Worm (Caenorhabditis elegans): ENCODE results near the gene irld-4.
A peak's percentile ranks its signal among the peaks of the same experiment; 100 is the strongest.

Gene irld-4

ce11 chrIV:14620042-14620441, 12.9 kb upstream of the irld-4 start:
- TF ChIP-seq elt-2 (tag; optimal IDR thresholded peaks at IDR 0.05) (peak; percentile 36), nhr-11 (tag; optimal IDR thresholded peaks at IDR 0.05) (no peak), nhr-20 (tag; optimal IDR thresholded peaks at IDR 0.05) (peak; percentile 55), nhr-85 (tag) (peak; percentile 79)

DNA sequence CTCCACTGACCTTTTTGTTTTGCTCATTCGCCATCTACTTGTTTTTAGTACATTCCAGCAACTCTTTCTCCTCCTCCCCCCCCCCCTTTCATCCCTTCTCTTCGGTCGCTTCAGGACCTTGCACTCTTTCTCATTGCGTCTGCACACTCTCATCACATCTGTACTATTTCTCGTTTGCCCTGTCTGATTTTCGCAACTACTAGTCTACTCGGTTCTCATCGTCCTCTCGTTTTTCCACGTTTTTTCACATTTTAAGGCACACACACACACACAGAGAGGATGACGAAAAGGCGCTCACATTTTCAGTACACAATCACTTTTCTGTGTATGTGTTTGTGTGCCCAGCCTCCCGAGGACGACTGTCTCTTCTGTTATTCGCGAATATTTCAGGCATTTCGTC, 12.4 kb upstream of the irld-4 start:
- peak; percentile 4 for TF ChIP-seq zip-4 (GFP tag; optimal IDR thresholded peaks at IDR 0.05)
- no peak for TF ChIP-seq hlh-17 (GFP tag; optimal IDR thresholded peaks at IDR 0.05; ENCODE audit: borderline replicate concordance)
- no peak for TF ChIP-seq ceh-63 (GFP tag; optimal IDR thresholded peaks at IDR 0.05)
- TF ChIP-seq lin-35 (GFP tag; optimal IDR thresholded peaks at IDR 0.05), result peak; percentile 39 to 42
- TF ChIP-seq lin-15B (tag; optimal IDR thresholded peaks at IDR 0.05), result no peak
- TF ChIP-seq dpl-1 (GFP tag; optimal IDR thresholded peaks at IDR 0.05), result peak in 1 of 3 experiments; percentile 2
- peak; percentile 33 for TF ChIP-seq nhr-77 (tag; optimal IDR thresholded peaks at IDR 0.05)
- no peak for TF ChIP-seq ceh-88 (GFP tag; IDR thresholded peaks at IDR 0.05)
- TF ChIP-seq ztf-4 (tag; optimal IDR thresholded peaks at IDR 0.05), result no peak
- no peak for TF ChIP-seq nhr-28 (tag; optimal IDR thresholded peaks at IDR 0.05)
- peak; percentile 20 for TF ChIP-seq xbp-1 (tag; optimal IDR thresholded peaks at IDR 0.05)
- TF ChIP-seq rnt-1 (tag; optimal IDR thresholded peaks at IDR 0.05), result peak; percentile 23
- no peak for TF ChIP-seq fos-1 (tag; optimal IDR thresholded peaks at IDR 0.05)
- TF ChIP-seq grh-1 (GFP tag; IDR thresholded peaks at IDR 0.05), result no peak
- no peak for TF ChIP-seq ets-5 (GFP tag; IDR thresholded peaks at IDR 0.05)
- peak; percentile 46 for TF ChIP-seq mep-1 (tag; optimal IDR thresholded peaks at IDR 0.05)
- TF ChIP-seq fkh-8 (tag; optimal IDR thresholded peaks at IDR 0.05), result peak; percentile 56
- no peak for TF ChIP-seq ceh-8 (GFP tag; optimal IDR thresholded peaks at IDR 0.05)
- no peak for TF ChIP-seq fkh-10 (GFP tag; optimal IDR thresholded peaks at IDR 0.05)
- TF ChIP-seq nhr-237 (tag; optimal IDR thresholded peaks at IDR 0.05), result no peak
- TF ChIP-seq dsc-1 (tag; optimal IDR thresholded peaks at IDR 0.05), result peak; percentile 6
- no peak for TF ChIP-seq sox-4 (tag; optimal IDR thresholded peaks at IDR 0.05)
- TF ChIP-seq mab-9 (GFP tag; IDR thresholded peaks at IDR 0.05), result no peak
- TF ChIP-seq ama-1 (optimal IDR thresholded peaks at IDR 0.05), result no peak
- no peak for TF ChIP-seq tlp-1 (tag; optimal IDR thresholded peaks at IDR 0.05)
- no peak for TF ChIP-seq lin-39 (tag; optimal IDR thresholded peaks at IDR 0.05)
- TF ChIP-seq efl-3 (GFP tag; optimal IDR thresholded peaks at IDR 0.05), result no peak
- peak; percentile 63 for TF ChIP-seq snu-23 (GFP tag; optimal IDR thresholded peaks at IDR 0.05)
- no peak for TF ChIP-seq ceh-90 (tag; optimal IDR thresholded peaks at IDR 0.05)
- peak; percentile 29 for TF ChIP-seq unc-86 (tag; optimal IDR thresholded peaks at IDR 0.05)
- TF ChIP-seq C04F5.9 (tag; optimal IDR thresholded peaks at IDR 0.05), result no peak
- TF ChIP-seq mdl-1 (tag; optimal IDR thresholded peaks at IDR 0.05), result peak in 1 of 2 experiments; percentile 78
- no peak for TF ChIP-seq sptf-1 (tag; optimal IDR thresholded peaks at IDR 0.05)
- TF ChIP-seq nhr-47 (tag; optimal IDR thresholded peaks at IDR 0.05), result peak; percentile 38
- no peak for TF ChIP-seq Y116A8C.19 (tag; optimal IDR thresholded peaks at IDR 0.05; ENCODE audit: borderline replicate concordance)
- peak; percentile 78 for TF ChIP-seq nhr-71 (tag; optimal IDR thresholded peaks at IDR 0.05)
- peak; percentile 59 for TF ChIP-seq jun-1 (tag; optimal IDR thresholded peaks at IDR 0.05)
- no peak for TF ChIP-seq unc-130 (tag; optimal IDR thresholded peaks at IDR 0.05)
- peak; percentile 29 for TF ChIP-seq tbx-2 (tag; optimal IDR thresholded peaks at IDR 0.05)
- no peak for TF ChIP-seq nhr-11 (tag; optimal IDR thresholded peaks at IDR 0.05)
- no peak for TF ChIP-seq pqm-1 (tag; optimal IDR thresholded peaks at IDR 0.05)
- peak; percentile 49 for TF ChIP-seq skn-1 (tag; optimal IDR thresholded peaks at IDR 0.05)
- TF ChIP-seq snpc-4 (tag; optimal IDR thresholded peaks at IDR 0.05), result peak; percentile 11
- TF ChIP-seq swsn-7 (tag; optimal IDR thresholded peaks at IDR 0.05), result peak; percentile 50
- TF ChIP-seq alr-1 (tag; optimal IDR thresholded peaks at IDR 0.05; ENCODE audit: borderline replicate concordance), result no peak
- no peak for TF ChIP-seq nhr-84 (tag; optimal IDR thresholded peaks at IDR 0.05)
- no peak for TF ChIP-seq nhr-90 (tag; optimal IDR thresholded peaks at IDR 0.05; ENCODE audit: poor library complexity)
- no peak for TF ChIP-seq unc-30 (tag; optimal IDR thresholded peaks at IDR 0.05)
- TF ChIP-seq mef-2 (tag; optimal IDR thresholded peaks at IDR 0.05), result no peak
- peak; percentile 57 for TF ChIP-seq nhr-20 (tag; optimal IDR thresholded peaks at IDR 0.05)

Measured in whole organism, L1 larva.